Fruit fly (Drosophila melanogaster) whole organism, embryonic: ENCODE results near the gene CG13482.

ENCODE experiments used
- B-H1 ChIP-seq: fragments of 200-800 bp; sonication (Bioruptor generic); IDR thresholded peaks from 3 replicates; pipeline ENCODE4 v1.3.6; 2022; ENCODE audit warnings: missing biosample characterization, missing genetic modification characterization
- BtbVII ChIP-seq: fragments of 200-800 bp; sonication (Bioruptor generic); optimal IDR thresholded peaks from 3 replicates; lab custom pipeline; 2017; ENCODE audit warnings: missing biosample characterization, mild to moderate bottlenecking, missing genetic modification characterization
- CG11723 ChIP-seq: fragments of 200-800 bp; sonication (Bioruptor generic); optimal IDR thresholded peaks from 2 replicates; lab custom pipeline; 2017; ENCODE audit warnings: missing biosample characterization, mild to moderate bottlenecking, missing genetic modification characterization
- CG12104 ChIP-seq: fragments of 200-800 bp; sonication (Bioruptor generic); optimal IDR thresholded peaks from 3 replicates; lab custom pipeline; 2016; ENCODE audit warnings: missing biosample characterization, missing genetic modification characterization
- CG14441 ChIP-seq: fragments of 200-800 bp; sonication (Bioruptor generic); IDR thresholded peaks from 2 replicates; pipeline ENCODE4 v1.3.6; 2022; ENCODE audit warnings: missing biosample characterization, missing genetic modification characterization
- CG14710 ChIP-seq: fragments of 200-800 bp; sonication (Bioruptor generic); optimal IDR thresholded peaks from 3 replicates; lab custom pipeline; 2019; ENCODE audit warnings: missing biosample characterization, mild to moderate bottlenecking, missing genetic modification characterization, moderate library complexity
- CG17361 ChIP-seq: fragments of 200-800 bp; sonication (Bioruptor generic); IDR thresholded peaks from 3 replicates; pipeline ENCODE4 v1.3.6; 2022; ENCODE audit warnings: missing biosample characterization, missing genetic modification characterization
- CG18476 ChIP-seq: fragments of 200-800 bp; sonication (Bioruptor generic); optimal IDR thresholded peaks from 2 replicates; lab custom pipeline; 2016; ENCODE audit warnings: missing biosample characterization, mild to moderate bottlenecking, missing genetic modification characterization
- CG18599 ChIP-seq: fragments of 200-800 bp; sonication (Bioruptor generic); optimal IDR thresholded peaks from 3 replicates; lab custom pipeline; 2017; ENCODE audit warnings: missing biosample characterization, missing genetic modification characterization, mild to moderate bottlenecking, moderate library complexity, missing genetic modification reagents
- CG18619 ChIP-seq: fragments of 200-800 bp; sonication (Bioruptor generic); optimal IDR thresholded peaks from 3 replicates; lab custom pipeline; 2017; ENCODE audit warnings: missing biosample characterization, mild to moderate bottlenecking, missing genetic modification characterization
- CG2120 ChIP-seq: fragments of 200-800 bp; sonication (Bioruptor generic); optimal IDR thresholded peaks from 3 replicates; lab custom pipeline; 2016; ENCODE audit warnings: missing biosample characterization, missing genetic modification characterization
- CG2678 ChIP-seq: fragments of 200-800 bp; sonication (Bioruptor generic); optimal IDR thresholded peaks from 3 replicates; lab custom pipeline; 2019; ENCODE audit warnings: missing biosample characterization, mild to moderate bottlenecking, missing genetic modification characterization, moderate library complexity
- CG4424 ChIP-seq: fragments of 200-800 bp; sonication (Bioruptor generic); optimal IDR thresholded peaks from 3 replicates; lab custom pipeline; 2016; ENCODE audit warnings: missing biosample characterization, missing genetic modification characterization
- CG4820 ChIP-seq: fragments of 200-800 bp; sonication (Bioruptor generic); optimal IDR thresholded peaks from 3 replicates; lab custom pipeline; 2016; ENCODE audit warnings: missing biosample characterization, missing genetic modification characterization
- CG5245 ChIP-seq: fragments of 200-800 bp; sonication (Bioruptor generic); optimal IDR thresholded peaks from 3 replicates; lab custom pipeline; 2016; ENCODE audit warnings: missing biosample characterization, missing genetic modification characterization
- CG6175 ChIP-seq: fragments of 200-800 bp; sonication (Bioruptor generic); IDR thresholded peaks from 3 replicates; pipeline ENCODE4 v1.3.6; 2022; ENCODE audit warnings: missing biosample characterization, missing genetic modification characterization
- CG6683 ChIP-seq: fragments of 200-800 bp; sonication (Bioruptor generic); optimal IDR thresholded peaks from 2 replicates; lab custom pipeline; 2017; ENCODE audit warnings: missing biosample characterization, mild to moderate bottlenecking, missing genetic modification characterization, missing genetic modification reagents
- CG7928 ChIP-seq: fragments of 200-800 bp; sonication (Bioruptor generic); optimal IDR thresholded peaks from 2 replicates; lab custom pipeline; 2017; ENCODE audit warnings: missing biosample characterization, mild to moderate bottlenecking, missing genetic modification characterization
- CG8924 ChIP-seq: fragments of 200-800 bp; optimal IDR thresholded peaks from 3 replicates; lab custom pipeline; 2019; ENCODE audit warnings: missing biosample characterization, mild to moderate bottlenecking, missing genetic modification characterization, moderate library complexity
- CG9727 ChIP-seq: fragments of 200-800 bp; sonication (Bioruptor generic); optimal IDR thresholded peaks from 3 replicates; lab custom pipeline; 2017; ENCODE audit warnings: missing biosample characterization, mild to moderate bottlenecking, missing genetic modification characterization
- D ChIP-seq, 2 experiments: fragments of 200-800 bp in 1 of 2; fragments of >200 bp in 1 of 2; sonication (Bioruptor generic) in 1 of 2; optimal IDR thresholded peaks; 2 replicates in 1 of 2; 3 replicates in 1 of 2; lab custom pipeline; 2017; ENCODE audit warnings: mild to moderate bottlenecking in 1 of 2, missing biosample characterization in 1 of 2, missing genetic modification characterization in 1 of 2, missing genetic modification reagents in 1 of 2
- Deaf1 ChIP-seq: fragments of 200-800 bp; optimal IDR thresholded peaks from 3 replicates; lab custom pipeline; 2019; ENCODE audit warnings: missing biosample characterization, mild to moderate bottlenecking, missing genetic modification characterization, moderate library complexity
- HmgZ ChIP-seq: fragments of 200-800 bp; sonication (Bioruptor generic); optimal IDR thresholded peaks from 2 replicates; lab custom pipeline; 2018; ENCODE audit warnings: missing biosample characterization, mild to moderate bottlenecking, missing genetic modification characterization
- Med ChIP-seq: fragments of 200-800 bp; sonication (Bioruptor generic); peaks from one replicate; lab custom pipeline; 2016; ENCODE audit warnings: missing biosample characterization, missing genetic modification characterization, mild to moderate bottlenecking, inconsistent platforms, moderate library complexity
- Mrtf ChIP-seq: fragments of 200-800 bp; sonication (Bioruptor generic); IDR thresholded peaks from 3 replicates; pipeline ENCODE4 v1.3.6; 2022; ENCODE audit warnings: missing biosample characterization, missing genetic modification characterization
- Six4 ChIP-seq: fragments of 200-800 bp; sonication (Bioruptor generic); optimal IDR thresholded peaks from 2 replicates; lab custom pipeline; 2016; ENCODE audit warnings: missing biosample characterization, missing genetic modification characterization
- Sox100B ChIP-seq: fragments of 200-800 bp; sonication (Bioruptor generic); optimal IDR thresholded peaks from 3 replicates; lab custom pipeline; 2018; ENCODE audit warnings: missing biosample characterization, mild to moderate bottlenecking, missing genetic modification characterization
- ara ChIP-seq: fragments of 200-800 bp; sonication (Bioruptor generic); IDR thresholded peaks from 2 replicates; pipeline ENCODE4 v1.3.6; 2022; ENCODE audit warnings: missing biosample characterization, missing genetic modification characterization
- caup ChIP-seq: fragments of 200-800 bp; sonication (Bioruptor generic); optimal IDR thresholded peaks from 3 replicates; lab custom pipeline; 2017; ENCODE audit warnings: missing biosample characterization, mild to moderate bottlenecking, missing genetic modification characterization, moderate library complexity; ENCODE audit not compliant: severe bottlenecking
- corto ChIP-seq: fragments of 200-800 bp; sonication (Bioruptor generic); optimal IDR thresholded peaks from 2 replicates; lab custom pipeline; 2016; ENCODE audit warnings: missing biosample characterization, mild to moderate bottlenecking, missing genetic modification characterization, moderate library complexity
- cwo ChIP-seq: fragments of 200-800 bp; sonication (Bioruptor generic); optimal IDR thresholded peaks from 3 replicates; lab custom pipeline; 2017; ENCODE audit warnings: missing biosample characterization, missing genetic modification characterization, mild to moderate bottlenecking, moderate library complexity, missing genetic modification reagents
- danr ChIP-seq: fragments of 200-800 bp; sonication (Bioruptor generic); IDR thresholded peaks from 2 replicates; pipeline ENCODE4 v1.3.6; 2022; ENCODE audit warnings: missing biosample characterization, missing genetic modification characterization
- dysf ChIP-seq: fragments of 200-800 bp; sonication (Bioruptor generic); IDR thresholded peaks from 3 replicates; pipeline ENCODE4 v1.3.6; 2022; ENCODE audit warnings: missing biosample characterization, missing genetic modification characterization
- h ChIP-seq: fragments of >200 bp; optimal IDR thresholded peaks from 2 replicates; lab custom pipeline; 2017
- lilli ChIP-seq: fragments of 200-800 bp; sonication (Bioruptor generic); optimal IDR thresholded peaks from 3 replicates; lab custom pipeline; 2016; ENCODE audit warnings: missing biosample characterization, missing genetic modification characterization
- lov ChIP-seq, 2 experiments: fragments of 200-800 bp in 1 of 2; fragments of >200 bp in 1 of 2; sonication (Bioruptor generic) in 1 of 2; IDR thresholded peaks in 1 of 2; optimal IDR thresholded peaks in 1 of 2; 2 replicates in 1 of 2; 3 replicates in 1 of 2; pipeline versions ENCODE4 v1.3.6 to Lab custom; 2017 to 2022; ENCODE audit warnings: missing biosample characterization in 1 of 2, missing genetic modification characterization in 1 of 2
- onecut ChIP-seq: fragments of 200-800 bp; sonication (Bioruptor generic); IDR thresholded peaks from 2 replicates; pipeline ENCODE4 v1.3.6; 2022; ENCODE audit warnings: missing biosample characterization, missing genetic modification characterization
- pan ChIP-seq, 4 experiments: fragments of >200 bp in 3 of 4; fragments of 200-800 bp in 1 of 4; sonication (Bioruptor generic) in 1 of 4; optimal IDR thresholded peaks in 3 of 4; IDR thresholded peaks in 1 of 4; 2 replicates each; pipeline versions ENCODE4 v1.3.6 to Lab custom; 2017 to 2022; ENCODE audit warnings: missing biosample characterization in 2 of 4, missing genetic modification characterization in 2 of 4, mixed read lengths in 1 of 4
- peb ChIP-seq: fragments of 200-800 bp; sonication (Bioruptor generic); IDR thresholded peaks from 2 replicates; pipeline ENCODE4 v1.3.6; 2022; ENCODE audit warnings: missing biosample characterization, missing genetic modification characterization
- phol ChIP-seq: fragments of 200-800 bp; sonication (Bioruptor generic); optimal IDR thresholded peaks from 3 replicates; lab custom pipeline; 2018; ENCODE audit warnings: missing biosample characterization, mild to moderate bottlenecking, missing genetic modification characterization, moderate library complexity
- sens ChIP-seq: fragments of 200-800 bp; sonication (Bioruptor generic); peaks from one replicate; lab custom pipeline; 2016; ENCODE audit warnings: missing biosample characterization, missing genetic modification characterization
- sug ChIP-seq: fragments of 200-800 bp; optimal IDR thresholded peaks from 2 replicates; lab custom pipeline; 2019; ENCODE audit warnings: missing biosample characterization, mild to moderate bottlenecking, missing genetic modification characterization, moderate library complexity
- tin ChIP-seq: fragments of 200-800 bp; sonication (Bioruptor generic); optimal IDR thresholded peaks from 3 replicates; lab custom pipeline; 2016; ENCODE audit warnings: missing biosample characterization, missing genetic modification characterization
- trem ChIP-seq: fragments of 200-800 bp; optimal IDR thresholded peaks from 3 replicates; lab custom pipeline; 2019; ENCODE audit warnings: missing biosample characterization, mild to moderate bottlenecking, missing genetic modification characterization, moderate library complexity
- tup ChIP-seq: fragments of 200-800 bp; sonication (Bioruptor generic); optimal IDR thresholded peaks from 2 replicates; lab custom pipeline; 2016; ENCODE audit warnings: missing biosample characterization, mild to moderate bottlenecking, missing genetic modification characterization, moderate library complexity

Gene CG13482

DNA sequence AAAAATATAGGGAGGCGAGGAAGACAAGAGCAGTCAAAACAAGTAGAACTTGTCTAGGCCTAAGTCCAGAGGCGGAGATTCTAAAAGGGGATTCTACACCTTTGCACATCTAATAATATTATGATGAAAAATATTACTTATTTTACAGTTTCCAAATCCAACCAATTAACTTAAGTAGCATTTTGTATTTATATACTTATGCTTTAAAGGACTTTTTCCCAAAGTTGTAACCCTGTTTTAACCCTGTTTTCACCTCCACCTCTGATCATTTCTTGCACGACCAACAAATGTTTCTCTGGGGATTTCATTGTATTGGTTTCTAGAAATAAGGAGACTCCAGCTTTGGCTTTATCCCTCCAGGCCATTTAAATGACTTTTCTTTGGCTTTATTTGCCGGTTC is 6.7 kb downstream of the CG13482 start (continued):
- TF ChIP-seq CG2120 (GFP tag; lab: Kevin White, UChicago) (peak; percentile 76), CG18476 (GFP tag; lab: Kevin White, UChicago) (peak; percentile 51), peb (GFP tag; lab: Robert Waterston, UW) (peak; percentile 45; the same call in 1 of the 2 replicates), Med (GFP tag; lab: Kevin White, UChicago) (peak; percentile 56), ara (GFP tag; lab: Robert Waterston, UW) (no peak; the same call in 1 of the 2 replicates), B-H1 (GFP tag; lab: Robert Waterston, UW) (peak; percentile 55; the same call in 2 of the 3 replicates), CG18599 (GFP tag; lab: Kevin White, UChicago) (peak; percentile 69), CG6175 (GFP tag; lab: Robert Waterston, UW) (peak; percentile 77; the same call in 2 of the 3 replicates), caup (GFP tag; lab: Kevin White, UChicago) (peak; percentile 25), BtbVII (GFP tag; lab: Kevin White, UChicago) (peak; percentile 47), CG6683 (GFP tag; lab: Kevin White, UChicago) (no peak), cwo (GFP tag; lab: Kevin White, UChicago) (peak; percentile 47), HmgZ (tag; lab: Kevin White, UChicago) (no peak), phol (tag; lab: Kevin White, UChicago) (peak; percentile 61), CG17361 (GFP tag; lab: Robert Waterston, UW) (peak; percentile 40; the same call in 2 of the 3 replicates), CG2678 (tag; lab: Kevin White, UChicago) (peak; percentile 74), corto (GFP tag; lab: Kevin White, UChicago) (no peak), CG4424 (GFP tag; lab: Kevin White, UChicago) (peak; percentile 70), CG11723 (no peak), h (lab: Kevin White, UChicago) (no peak), CG14441 (0 out of 2 replicates have a peak, but pooled peaks have one; percentile 45), dysf (GFP tag; lab: Robert Waterston, UW) (peak; percentile 76), CG7928 (peak; percentile 32), CG9727 (GFP tag; lab: Kevin White, UChicago) (peak; percentile 46), CG5245 (peak; percentile 16), sens (GFP tag; lab: Kevin White, UChicago) (peak; percentile 90), CG4820 (GFP tag; lab: Kevin White, UChicago) (peak; percentile 40), Mrtf (GFP tag; lab: Robert Waterston, UW) (peak; percentile 68; the same call in 1 of the 3 replicates), D (optimal IDR thresholded peaks at IDR 0.05; lab: Kevin White, UChicago) (no peak), D (GFP tag; optimal IDR thresholded peaks at IDR 0.05; lab: Kevin White, UChicago) (peak; percentile 54), sug (tag; lab: Kevin White, UChicago) (no peak), CG8924 (tag; lab: Kevin White, UChicago) (peak; percentile 31), Deaf1 (tag; lab: Kevin White, UChicago) (peak; percentile 10), lilli (GFP tag; lab: Kevin White, UChicago) (peak; percentile 48), lov (optimal IDR thresholded peaks at IDR 0.05; lab: Kevin White, UChicago) (no peak), lov (GFP tag; IDR thresholded peaks at IDR 0.05; lab: Robert Waterston, UW) (peak; percentile 75; the same call in 1 of the 3 replicates), CG14710 (tag; lab: Kevin White, UChicago) (peak; percentile 56), pan (optimal IDR thresholded peaks at IDR 0.05; lab: Kevin White, UChicago) (no peak), pan (GFP tag; optimal IDR thresholded peaks at IDR 0.05 in 1 of 2, IDR thresholded peaks at IDR 0.05 in 1 of 2) (peak in 1 of 2 experiments; percentile 53), CG12104 (GFP tag; lab: Kevin White, UChicago) (peak; percentile 21), danr (GFP tag; lab: Robert Waterston, UW) (peak; percentile 41; the same call in 1 of the 2 replicates), CG18619 (GFP tag; lab: Kevin White, UChicago) (no peak), Six4 (GFP tag; lab: Kevin White, UChicago) (peak; percentile 4), Sox100B (peak; percentile 26), tup (no peak), trem (tag; lab: Kevin White, UChicago) (peak; percentile 43), tin (GFP tag; lab: Kevin White, UChicago) (peak; percentile 40), onecut (GFP tag; lab: Robert Waterston, UW) (peak; percentile 48)
